Fruit fly (Drosophila melanogaster): ENCODE results near the gene CG17075.

CG17075 gene

DNA sequence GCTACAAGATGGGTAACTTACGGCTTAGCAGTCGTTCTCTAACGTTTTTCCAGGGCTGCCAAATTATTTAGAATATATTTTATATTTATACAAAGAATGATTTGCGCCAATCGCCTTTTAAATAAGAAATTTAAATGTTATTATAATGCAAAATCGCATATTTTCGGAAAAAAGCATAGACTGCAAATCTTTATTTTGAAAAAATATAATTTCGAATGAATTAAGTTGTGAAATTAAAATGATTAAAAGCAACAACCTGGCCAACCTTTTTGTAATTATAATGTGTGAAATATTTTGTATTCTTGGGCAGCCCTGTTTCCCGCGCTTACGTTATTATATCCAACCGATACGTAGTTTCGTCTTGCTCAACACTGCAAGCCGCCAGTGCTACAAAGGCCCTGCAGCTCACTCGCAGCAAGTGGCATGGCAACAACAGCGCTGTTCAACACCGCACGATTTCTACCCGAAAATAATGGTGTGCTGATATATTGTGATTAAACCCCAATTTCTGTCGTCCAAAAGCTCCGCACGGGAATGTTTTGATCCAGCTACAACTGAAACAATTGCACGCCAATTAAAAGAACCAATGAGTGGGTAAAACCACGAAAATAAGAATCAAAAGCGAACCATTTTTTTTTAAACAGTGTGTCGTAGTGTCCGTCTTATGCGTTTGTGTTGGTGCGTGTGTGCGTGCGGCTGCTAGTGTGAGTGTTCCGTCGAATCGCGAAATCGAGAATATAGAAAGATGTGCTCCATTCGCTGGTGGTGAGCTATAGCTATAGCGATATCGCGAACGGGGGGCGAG is 30.4 kb upstream of the CG17075 start, which contains the start of gene Pi3K21B (continued):
- TF ChIP-seq D (optimal IDR thresholded peaks at IDR 0.05) (no peak), D (GFP tag; optimal IDR thresholded peaks at IDR 0.05) (peak; percentile 77), yki (optimal IDR thresholded peaks at IDR 0.05) (no peak), stc (GFP tag; IDR thresholded peaks at IDR 0.05) (peak; percentile 66), CG9609 (GFP tag; optimal IDR thresholded peaks at IDR 0.05) (peak; percentile 92), CHES-1-like (GFP tag; optimal IDR thresholded peaks at IDR 0.05) (peak; percentile 87), eve (GFP tag; optimal IDR thresholded peaks at IDR 0.05) (no peak), Six4 (GFP tag; optimal IDR thresholded peaks at IDR 0.05) (peak; percentile 84), CG12769 (tag; optimal IDR thresholded peaks at IDR 0.05) (peak; percentile 81), CG7556 (GFP tag; optimal IDR thresholded peaks at IDR 0.05) (peak; percentile 93), fru (optimal IDR thresholded peaks at IDR 0.05) (no peak), dmrt99B (tag; optimal IDR thresholded peaks at IDR 0.05) (peak; percentile 86), slbo (GFP tag; IDR thresholded peaks at IDR 0.05) (peak; percentile 96), CG31365 (tag; optimal IDR thresholded peaks at IDR 0.05) (no peak), CG17359 (tag; optimal IDR thresholded peaks at IDR 0.05) (peak; percentile 87), Mes4 (GFP tag; optimal IDR thresholded peaks at IDR 0.05) (peak; percentile 80), lola (GFP tag; optimal IDR thresholded peaks at IDR 0.05) (peak in 1 of 3 experiments; percentile 90), ash1 (GFP tag; optimal IDR thresholded peaks at IDR 0.05) (peak; percentile 69), CG1529 (GFP tag; optimal IDR thresholded peaks at IDR 0.05) (peak; percentile 76), btn (GFP tag; optimal IDR thresholded peaks at IDR 0.05) (peak; percentile 69), sna (GFP tag; IDR thresholded peaks at IDR 0.05; ENCODE audit: partially characterized antibody) (0 out of 2 replicates have a peak, but pooled peaks have one; percentile 12), CG17802 (tag; optimal IDR thresholded peaks at IDR 0.05) (peak; percentile 68), CG8765 (GFP tag; IDR thresholded peaks at IDR 0.05) (peak; percentile 59), fu2 (GFP tag; optimal IDR thresholded peaks at IDR 0.05) (peak; percentile 93), nerfin-2 (GFP tag; IDR thresholded peaks at IDR 0.05; ENCODE audit: partially characterized antibody) (no peak), sd (tag; optimal IDR thresholded peaks at IDR 0.05) (peak; percentile 70), CG4707 (GFP tag; optimal IDR thresholded peaks at IDR 0.05) (peak; percentile 37), Dbx (GFP tag; IDR thresholded peaks at IDR 0.05) (peak; percentile 93), crc (GFP tag; optimal IDR thresholded peaks at IDR 0.05) (peak; percentile 77), CG32767 (GFP tag; IDR thresholded peaks at IDR 0.05) (peak; percentile 72; the same call in 1 of the 2 replicates), CG15514 (GFP tag; optimal IDR thresholded peaks at IDR 0.05) (peak; percentile 78), gfzf (GFP tag; optimal IDR thresholded peaks at IDR 0.05) (peak; percentile 31), Sox102F (GFP tag; optimal IDR thresholded peaks at IDR 0.05) (peak; percentile 87), CG34376 (GFP tag; optimal IDR thresholded peaks at IDR 0.05) (peak; percentile 85), stwl (tag; optimal IDR thresholded peaks at IDR 0.05) (peak; percentile 93), chm (GFP tag; IDR thresholded peaks at IDR 0.05) (peak; percentile 90), mld (GFP tag; IDR thresholded peaks at IDR 0.05; ENCODE audit: partially characterized antibody) (no peak), Gsc (GFP tag; IDR thresholded peaks at IDR 0.05) (no peak), ase (GFP tag; IDR thresholded peaks at IDR 0.05) (peak; percentile 76), CG31441 (GFP tag; IDR thresholded peaks at IDR 0.05) (peak; percentile 87), CG10431 (GFP tag; optimal IDR thresholded peaks at IDR 0.05) (peak; percentile 78), CG32532 (GFP tag; IDR thresholded peaks at IDR 0.05) (peak; percentile 86), CG2875 (GFP tag; optimal IDR thresholded peaks at IDR 0.05) (peak; percentile 74), Gug (GFP tag; IDR thresholded peaks at IDR 0.05) (peak; percentile 82), CG4404 (GFP tag; IDR thresholded peaks at IDR 0.05) (peak; percentile 77), CG2199 (GFP tag; IDR thresholded peaks at IDR 0.05) (no peak), CG8944 (GFP tag; optimal IDR thresholded peaks at IDR 0.05) (peak; percentile 93), Poxn (GFP tag; IDR thresholded peaks at IDR 0.05) (peak; percentile 60; the same call in 1 of the 2 replicates), aop (GFP tag; IDR thresholded peaks at IDR 0.05) (peak; percentile 57), jing (GFP tag; optimal IDR thresholded peaks at IDR 0.05) (peak; percentile 43)
